Fruit fly (Drosophila melanogaster): Measurements from ENCODE around the gene Dph4.

The Dph4 gene

DNA sequence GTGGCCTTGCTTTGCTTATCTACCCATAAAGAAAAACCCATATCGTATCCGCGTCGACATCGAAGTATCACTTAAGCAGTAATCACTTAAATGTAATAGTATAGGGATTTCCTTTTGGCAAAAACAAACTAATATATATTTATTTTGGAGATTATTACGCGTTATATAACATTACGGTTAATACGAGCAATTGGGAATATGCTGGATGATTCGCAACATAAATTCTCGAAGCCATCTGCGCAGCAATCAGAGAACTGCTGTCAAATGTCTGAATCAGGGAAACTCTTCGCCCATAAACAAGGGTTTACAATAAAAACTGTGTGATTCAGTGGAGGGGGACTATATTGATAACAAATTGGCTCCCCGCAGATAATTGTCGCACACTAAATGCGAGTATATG, 13.3 kb downstream of the Dph4 start:
- TF ChIP-seq ovo (GFP tag; optimal IDR thresholded peaks at IDR 0.05) (no peak), Mnt (GFP tag; optimal IDR thresholded peaks at IDR 0.05) (no peak), CG7101 (tag; optimal IDR thresholded peaks at IDR 0.05) (no peak), CG5204 (GFP tag; optimal IDR thresholded peaks at IDR 0.05) (no peak), pad (GFP tag; optimal IDR thresholded peaks at IDR 0.05) (no peak), CG7045 (GFP tag; optimal IDR thresholded peaks at IDR 0.05) (no peak), CG12768 (GFP tag; optimal IDR thresholded peaks at IDR 0.05) (no peak), bab1 (GFP tag; optimal IDR thresholded peaks at IDR 0.05) (no peak), CG14711 (tag; optimal IDR thresholded peaks at IDR 0.05) (no peak), toe (GFP tag; optimal IDR thresholded peaks at IDR 0.05) (no peak), kay (GFP tag; ENCODE audit: borderline replicate concordance) (no peak), Hr96 (GFP tag; optimal IDR thresholded peaks at IDR 0.05) (no peak), Clk (GFP tag; optimal IDR thresholded peaks at IDR 0.05) (no peak), tj (GFP tag; optimal IDR thresholded peaks at IDR 0.05) (no peak), CG1620 (GFP tag; optimal IDR thresholded peaks at IDR 0.05) (no peak)

- no peak for TF ChIP-seq pad (GFP tag; optimal IDR thresholded peaks at IDR 0.05)
- no peak for TF ChIP-seq tj (GFP tag; optimal IDR thresholded peaks at IDR 0.05)
- TF ChIP-seq CG7045 (GFP tag; optimal IDR thresholded peaks at IDR 0.05) = no peak
- TF ChIP-seq Hr96 (GFP tag; optimal IDR thresholded peaks at IDR 0.05) = no peak
- no peak for TF ChIP-seq ovo (GFP tag; optimal IDR thresholded peaks at IDR 0.05)
- no peak for TF ChIP-seq CG7101 (tag; optimal IDR thresholded peaks at IDR 0.05)
- TF ChIP-seq kay (GFP tag; ENCODE audit: borderline replicate concordance) = no peak
- TF ChIP-seq CG5204 (GFP tag; optimal IDR thresholded peaks at IDR 0.05) = no peak
Measured at dm6 chr3R:5608422-5608821, 15.5 kb downstream of the Dph4 start.

DNA sequence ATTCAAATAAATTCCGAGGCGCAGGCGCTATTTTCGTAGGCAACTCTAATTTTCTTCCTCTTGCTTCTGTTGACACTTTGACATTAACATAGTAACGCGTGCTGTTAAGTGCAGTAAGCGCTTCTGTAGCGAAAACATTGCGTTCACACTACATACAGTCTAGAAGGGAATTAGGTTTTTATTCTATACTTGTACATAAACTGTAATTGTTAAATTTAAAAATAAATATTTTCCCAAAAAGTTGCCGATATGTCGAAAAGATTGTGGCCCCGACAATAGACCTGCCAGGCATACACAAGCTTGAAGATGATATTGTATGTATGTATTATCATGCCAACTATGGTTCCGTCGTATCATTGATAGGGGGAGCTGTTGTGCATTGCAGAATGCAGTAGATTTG, 17.4 kb downstream of the Dph4 start, which contains the start of gene asl:
asl (minus strand) TSS at position 67 of the 400 bp plus-strand sequence.
- TF ChIP-seq CG7045 (GFP tag; optimal IDR thresholded peaks at IDR 0.05) = peak; percentile 44
- peak; percentile 99 for TF ChIP-seq CG14711 (tag; optimal IDR thresholded peaks at IDR 0.05)
- peak; percentile 45 for TF ChIP-seq CG1620 (GFP tag; optimal IDR thresholded peaks at IDR 0.05)
- TF ChIP-seq kay (GFP tag; ENCODE audit: borderline replicate concordance) = no peak
- peak; percentile 52 for TF ChIP-seq CG33017 (tag; optimal IDR thresholded peaks at IDR 0.05)
- TF ChIP-seq Clk (GFP tag; optimal IDR thresholded peaks at IDR 0.05) = no peak
- peak; percentile 43 for TF ChIP-seq CG11617 (GFP tag; optimal IDR thresholded peaks at IDR 0.05)
- TF ChIP-seq CG5204 (GFP tag; optimal IDR thresholded peaks at IDR 0.05) = no peak
- peak; percentile 25 for TF ChIP-seq cic (GFP tag; optimal IDR thresholded peaks at IDR 0.05)
- peak; percentile 32 for TF ChIP-seq pad (GFP tag; optimal IDR thresholded peaks at IDR 0.05)
- no peak for TF ChIP-seq tj (GFP tag; optimal IDR thresholded peaks at IDR 0.05)
- TF ChIP-seq CG12768 (GFP tag; optimal IDR thresholded peaks at IDR 0.05) = peak; percentile 11
- no peak for TF ChIP-seq cnc (optimal IDR thresholded peaks at IDR 0.05)
- peak; percentile 59 for TF ChIP-seq Mnt (GFP tag; optimal IDR thresholded peaks at IDR 0.05)
- TF ChIP-seq CG7101 (tag; optimal IDR thresholded peaks at IDR 0.05) = peak; percentile 60
- TF ChIP-seq bab1 (GFP tag; optimal IDR thresholded peaks at IDR 0.05) = peak; percentile 72
- TF ChIP-seq toe (GFP tag; optimal IDR thresholded peaks at IDR 0.05) = no peak

- peak; percentile 46 for TF ChIP-seq bab1 (GFP tag; optimal IDR thresholded peaks at IDR 0.05)
- peak; percentile 9 for TF ChIP-seq CG7045 (GFP tag; optimal IDR thresholded peaks at IDR 0.05)
- TF ChIP-seq Crg-1 (GFP tag; optimal IDR thresholded peaks at IDR 0.05) = peak; percentile 76
- peak; percentile 94 for TF ChIP-seq kay (GFP tag; ENCODE audit: borderline replicate concordance)
- no peak for TF ChIP-seq cic (GFP tag; optimal IDR thresholded peaks at IDR 0.05)
- TF ChIP-seq CG33017 (tag; optimal IDR thresholded peaks at IDR 0.05) = peak; percentile 41
- peak; percentile 69 for TF ChIP-seq ovo (GFP tag; optimal IDR thresholded peaks at IDR 0.05)
- TF ChIP-seq toe (GFP tag; optimal IDR thresholded peaks at IDR 0.05) = no peak
- no peak for TF ChIP-seq pad (GFP tag; optimal IDR thresholded peaks at IDR 0.05)
- TF ChIP-seq Clk (GFP tag; optimal IDR thresholded peaks at IDR 0.05) = peak; percentile 25
- peak; percentile 14 for TF ChIP-seq CG12768 (GFP tag; optimal IDR thresholded peaks at IDR 0.05)
- TF ChIP-seq tj (GFP tag; optimal IDR thresholded peaks at IDR 0.05) = no peak
- peak; percentile 80 for TF ChIP-seq CG1620 (GFP tag; optimal IDR thresholded peaks at IDR 0.05)
- peak; percentile 70 for TF ChIP-seq CG7101 (tag; optimal IDR thresholded peaks at IDR 0.05)
- TF ChIP-seq CG14711 (tag; optimal IDR thresholded peaks at IDR 0.05) = peak; percentile 60
- TF ChIP-seq Mnt (GFP tag; optimal IDR thresholded peaks at IDR 0.05) = no peak
- TF ChIP-seq CG5204 (GFP tag; optimal IDR thresholded peaks at IDR 0.05) = no peak
- TF ChIP-seq CG11617 (GFP tag; optimal IDR thresholded peaks at IDR 0.05) = peak; percentile 81
- TF ChIP-seq Hr96 (GFP tag; optimal IDR thresholded peaks at IDR 0.05) = no peak
- TF ChIP-seq cnc (optimal IDR thresholded peaks at IDR 0.05) = no peak
Measured at dm6 chr3R:5601044-5601523, 22.8 kb downstream of the Dph4 start, which contains the start of the genes kra and SecS. kra (minus strand) TSS chr3R:5601136. SecS (plus strand) TSS chr3R:5601433.

dm6 chr3R:5600361-5601043, 23.4 kb downstream of the Dph4 start:
- TF ChIP-seq tj (GFP tag; optimal IDR thresholded peaks at IDR 0.05) (peak; percentile 67), CG14711 (tag; optimal IDR thresholded peaks at IDR 0.05) (no peak), CG5204 (GFP tag; optimal IDR thresholded peaks at IDR 0.05) (no peak), CG11617 (GFP tag; optimal IDR thresholded peaks at IDR 0.05) (peak; percentile 65), Mnt (GFP tag; optimal IDR thresholded peaks at IDR 0.05) (peak; percentile 96), toe (GFP tag; optimal IDR thresholded peaks at IDR 0.05) (no peak), CG12768 (GFP tag; optimal IDR thresholded peaks at IDR 0.05) (peak; percentile 87), cic (GFP tag; optimal IDR thresholded peaks at IDR 0.05) (peak; percentile 87), cnc (optimal IDR thresholded peaks at IDR 0.05) (peak; percentile 63 to 95), CG33017 (tag; optimal IDR thresholded peaks at IDR 0.05) (peak; percentile 74), Clk (GFP tag; optimal IDR thresholded peaks at IDR 0.05) (no peak), CG7045 (GFP tag; optimal IDR thresholded peaks at IDR 0.05) (peak; percentile 66), CG7101 (tag; optimal IDR thresholded peaks at IDR 0.05) (peak; percentile 69), Crg-1 (GFP tag; optimal IDR thresholded peaks at IDR 0.05) (no peak), kay (GFP tag; ENCODE audit: borderline replicate concordance) (peak; percentile 97), pad (GFP tag; optimal IDR thresholded peaks at IDR 0.05) (peak; percentile 67), bab1 (GFP tag; optimal IDR thresholded peaks at IDR 0.05) (peak; percentile 49), CG1620 (GFP tag; optimal IDR thresholded peaks at IDR 0.05) (peak; percentile 32), ovo (GFP tag; optimal IDR thresholded peaks at IDR 0.05) (peak; percentile 76)

Measured in whole organism, adult.